Worm (Caenorhabditis elegans) whole organism, young adult: ENCODE results near the gene T05C12.15.

Experiments
- ceh-40 ChIP-seq: fragments of 200-800 bp; sonication (Bioruptor generic); IDR thresholded peaks from 2 replicates; pipeline ENCODE4 v1.3.6; 2022; ENCODE audit warnings: missing genetic modification characterization, missing compliant biosample characterization
- nhr-90 ChIP-seq: sonication (generic microtip); optimal IDR thresholded peaks from 2 replicates; lab custom pipeline; 2016; ENCODE audit warnings: missing genotype, mild to moderate bottlenecking, missing genetic modification characterization, missing compliant biosample characterization

DNA sequence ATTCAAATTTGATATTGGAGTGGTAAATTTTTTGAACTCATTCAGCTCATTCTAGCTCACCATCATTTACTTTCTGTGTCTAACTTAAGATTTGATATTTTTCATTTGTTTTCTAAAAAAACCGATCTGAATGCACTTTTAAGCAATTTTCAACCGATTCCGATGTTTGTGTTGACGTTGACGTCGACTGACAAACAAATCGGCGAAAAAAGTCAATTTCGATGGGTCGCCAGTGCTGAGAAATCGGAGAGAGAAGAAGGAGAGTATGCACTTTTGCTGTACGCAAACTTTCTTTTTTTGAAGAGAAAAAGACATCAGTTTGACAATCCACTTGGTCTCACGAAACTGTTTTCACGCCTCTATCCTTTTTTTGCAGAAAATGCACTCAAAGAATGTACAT lies 43.9 kb upstream of the T05C12.15 start:
- TF ChIP-seq nhr-90 (tag; lab: Kevin White, UChicago) (no peak), ceh-40 (GFP tag; lab: Robert Waterston, UW) (no peak)
